Fruit fly (Drosophila melanogaster) whole organism, wandering third instar larva: Measurements from ENCODE around the gene CG5646.

ENCODE experiments used
- Abd-B ChIP-seq: fragments of >200 bp; optimal IDR thresholded peaks from 2 replicates; lab custom pipeline; 2017; ENCODE audit warnings: missing biosample characterization, missing genetic modification characterization
- Dfd ChIP-seq: fragments of >200 bp; optimal IDR thresholded peaks from 2 replicates; lab custom pipeline; 2017; ENCODE audit warnings: missing biosample characterization, missing genetic modification characterization
- GATAd ChIP-seq: sonication (Bioruptor generic); optimal IDR thresholded peaks from 2 replicates; lab custom pipeline; 2016; ENCODE audit warnings: missing biosample characterization, missing genetic modification characterization
- Hnf4 ChIP-seq: fragments of 200-800 bp; sonication (Bioruptor generic); optimal IDR thresholded peaks from 2 replicates; lab custom pipeline; 2016; ENCODE audit warnings: missing biosample characterization, mild to moderate bottlenecking, missing genetic modification characterization
- Hr78 ChIP-seq: fragments of >200 bp; optimal IDR thresholded peaks from 2 replicates; lab custom pipeline; 2017; ENCODE audit warnings: missing biosample characterization, missing genetic modification characterization
- Hr83 ChIP-seq: fragments of 200-300 bp; sonication (Bioruptor generic); optimal IDR thresholded peaks from 2 replicates; lab custom pipeline; 2016; ENCODE audit warnings: missing biosample characterization, mild to moderate bottlenecking, missing genetic modification characterization, moderate library complexity; ENCODE audit not compliant: poor library complexity, severe bottlenecking
- Vsx2 ChIP-seq: fragments of 200-300, 225-300 bp; sonication (Bioruptor generic); optimal IDR thresholded peaks from 2 replicates; lab custom pipeline; 2018; ENCODE audit warnings: missing biosample characterization, missing genetic modification characterization; ENCODE audit not compliant: partially characterized antibody
- br ChIP-seq: fragments of 200-800 bp; sonication (Bioruptor generic); optimal IDR thresholded peaks from 2 replicates; lab custom pipeline; 2016; ENCODE audit warnings: missing biosample characterization, missing genetic modification characterization
- lola ChIP-seq: fragments of >200 bp; optimal IDR thresholded peaks from 2 replicates; lab custom pipeline; 2017; ENCODE audit warnings: missing biosample characterization, missing genetic modification characterization
- psq ChIP-seq: fragments of 200-800 bp; sonication (Bioruptor generic); optimal IDR thresholded peaks from 3 replicates; lab custom pipeline; 2017; ENCODE audit warnings: missing biosample characterization, mild to moderate bottlenecking, missing genetic modification characterization, moderate library complexity
- rgr ChIP-seq: fragments of 200-800 bp; sonication (Bioruptor generic); optimal IDR thresholded peaks from 3 replicates; lab custom pipeline; 2016; ENCODE audit warnings: missing biosample characterization, mild to moderate bottlenecking, missing genetic modification characterization

DNA sequence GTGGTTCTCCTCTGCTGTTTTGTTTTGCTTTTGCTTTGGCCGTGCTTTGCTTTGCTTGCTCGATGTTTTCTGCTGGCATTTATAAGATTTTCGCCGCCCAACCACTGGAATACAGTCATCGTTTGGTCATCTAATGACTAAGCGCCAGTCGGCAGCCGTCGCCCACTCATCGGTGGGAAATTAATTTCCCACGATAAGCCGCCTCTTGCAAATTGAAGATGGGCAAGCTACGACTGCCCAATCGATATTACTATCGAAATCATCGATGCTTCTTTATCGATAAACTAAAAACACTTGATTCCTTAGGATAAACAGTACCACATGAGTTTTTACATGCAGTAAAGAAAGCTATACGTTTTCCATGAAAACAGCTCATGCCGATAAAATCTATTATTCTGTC, 9.6 kb upstream of the CG5646 start:
- TF ChIP-seq Vsx2 (GFP tag; lab: Kevin White, UChicago) (no peak), Dfd (GFP tag; lab: Kevin White, UChicago) (no peak), Hr83 (GFP tag; lab: Kevin White, UChicago) (no peak), Hr78 (GFP tag; lab: Kevin White, UChicago) (no peak), br (no peak), Hnf4 (no peak), Abd-B (GFP tag; lab: Kevin White, UChicago) (no peak), GATAd (GFP tag; lab: Kevin White, UChicago) (no peak), lola (GFP tag; lab: Kevin White, UChicago) (no peak), rgr (no peak), psq (GFP tag; lab: Kevin White, UChicago) (no peak)
